Worm (Caenorhabditis elegans): ENCODE measurements around the gene cblc-1.
A peak's percentile ranks its signal among the peaks of the same experiment; 100 is the strongest.
"Not testable (repeated sequence)": the region's sequence is repeated elsewhere in the genome, so short reads cannot be mapped to it uniquely, and the experiment has no call there.

cblc-1 gene

DNA sequence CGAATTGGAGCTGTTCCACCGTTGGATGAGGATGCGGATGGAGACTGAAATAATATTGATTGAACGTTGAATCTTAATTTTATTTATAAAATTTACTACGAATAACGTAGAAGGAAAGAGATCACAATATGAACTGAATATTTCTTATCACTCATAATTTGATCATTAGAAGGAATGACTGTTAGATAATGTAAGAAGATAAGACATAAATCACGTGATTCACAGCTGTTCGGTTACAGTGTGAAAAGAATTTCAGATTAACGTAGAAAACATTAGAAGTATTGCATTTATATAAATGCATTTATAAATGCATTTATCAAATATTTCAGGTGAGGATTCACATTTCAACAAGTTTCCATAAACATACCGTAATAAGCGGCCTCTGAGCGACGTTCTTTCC, 1.9 kb upstream of the cblc-1 start:
- TF ChIP-seq hmbx-1 (tag; optimal IDR thresholded peaks at IDR 0.05) (no peak), ceh-13 (GFP tag; optimal IDR thresholded peaks at IDR 0.05) (no peak), aly-1 (tag; optimal IDR thresholded peaks at IDR 0.05) (no peak), tbx-11 (GFP tag; IDR thresholded peaks at IDR 0.05) (no peak), F13C5.2 (tag; optimal IDR thresholded peaks at IDR 0.05) (no peak), tra-4 (tag; optimal IDR thresholded peaks at IDR 0.05) (no peak), hnd-1 (tag; optimal IDR thresholded peaks at IDR 0.05) (no peak), flt-1 (GFP tag; IDR thresholded peaks at IDR 0.05) (no peak), hmg-4 (GFP tag; optimal IDR thresholded peaks at IDR 0.05) (no peak), ceh-36 (tag; optimal IDR thresholded peaks at IDR 0.05) (no peak), tbx-37 (GFP tag; conservative IDR thresholded peaks at IDR 0.05) (no peak), scrt-1 (GFP tag; IDR thresholded peaks at IDR 0.05) (no peak)

DNA sequence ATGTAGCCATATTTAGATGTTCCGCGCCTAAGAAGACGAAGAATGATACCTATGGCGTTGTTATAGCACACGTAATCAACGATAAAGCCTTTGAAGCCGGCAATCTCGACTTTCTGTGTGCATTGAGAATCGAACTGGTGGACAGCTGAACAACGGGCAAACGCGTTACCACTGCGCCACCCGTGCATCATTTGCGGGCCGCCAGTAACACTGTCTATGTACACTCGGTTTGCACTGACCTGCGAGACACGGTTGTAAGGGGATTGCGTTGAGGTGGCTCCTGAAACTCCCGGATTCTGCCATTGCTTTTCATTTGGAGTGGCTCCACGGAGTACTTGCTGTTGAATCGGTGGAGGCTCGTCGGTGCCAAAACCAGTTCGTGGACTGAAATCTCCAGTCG, 1.4 kb upstream of the cblc-1 start:
- peak; percentile 87 for TF ChIP-seq aly-1 (tag; optimal IDR thresholded peaks at IDR 0.05)
- TF ChIP-seq tra-4 (tag; optimal IDR thresholded peaks at IDR 0.05): no peak
- TF ChIP-seq hmg-4 (GFP tag; optimal IDR thresholded peaks at IDR 0.05): peak; percentile 95
- peak; percentile 47 for TF ChIP-seq hnd-1 (tag; optimal IDR thresholded peaks at IDR 0.05)
- peak; percentile 71 for TF ChIP-seq tbx-37 (GFP tag; conservative IDR thresholded peaks at IDR 0.05)
- peak; percentile 79 for TF ChIP-seq ceh-13 (GFP tag; optimal IDR thresholded peaks at IDR 0.05)
- peak; percentile 58 for TF ChIP-seq hmbx-1 (tag; optimal IDR thresholded peaks at IDR 0.05)
- peak; percentile 68 for TF ChIP-seq F13C5.2 (tag; optimal IDR thresholded peaks at IDR 0.05)
- peak; percentile 90 for TF ChIP-seq pes-1 (GFP tag; IDR thresholded peaks at IDR 0.05)
- peak; percentile 79 for TF ChIP-seq sea-1 (GFP tag; conservative IDR thresholded peaks at IDR 0.05)
- TF ChIP-seq scrt-1 (GFP tag; IDR thresholded peaks at IDR 0.05): peak; percentile 85
- TF ChIP-seq flt-1 (GFP tag; IDR thresholded peaks at IDR 0.05): peak; percentile 79
- TF ChIP-seq B0310.2 (tag; optimal IDR thresholded peaks at IDR 0.05): peak; percentile 83
- TF ChIP-seq ets-7 (tag; optimal IDR thresholded peaks at IDR 0.05): peak; percentile 29
- peak; percentile 22 for TF ChIP-seq ama-1 (optimal IDR thresholded peaks at IDR 0.05)
- TF ChIP-seq ceh-36 (tag; optimal IDR thresholded peaks at IDR 0.05): peak; percentile 89
- TF ChIP-seq tbx-11 (GFP tag; IDR thresholded peaks at IDR 0.05): peak; percentile 74; the same call in 1 of the 2 replicates

DNA sequence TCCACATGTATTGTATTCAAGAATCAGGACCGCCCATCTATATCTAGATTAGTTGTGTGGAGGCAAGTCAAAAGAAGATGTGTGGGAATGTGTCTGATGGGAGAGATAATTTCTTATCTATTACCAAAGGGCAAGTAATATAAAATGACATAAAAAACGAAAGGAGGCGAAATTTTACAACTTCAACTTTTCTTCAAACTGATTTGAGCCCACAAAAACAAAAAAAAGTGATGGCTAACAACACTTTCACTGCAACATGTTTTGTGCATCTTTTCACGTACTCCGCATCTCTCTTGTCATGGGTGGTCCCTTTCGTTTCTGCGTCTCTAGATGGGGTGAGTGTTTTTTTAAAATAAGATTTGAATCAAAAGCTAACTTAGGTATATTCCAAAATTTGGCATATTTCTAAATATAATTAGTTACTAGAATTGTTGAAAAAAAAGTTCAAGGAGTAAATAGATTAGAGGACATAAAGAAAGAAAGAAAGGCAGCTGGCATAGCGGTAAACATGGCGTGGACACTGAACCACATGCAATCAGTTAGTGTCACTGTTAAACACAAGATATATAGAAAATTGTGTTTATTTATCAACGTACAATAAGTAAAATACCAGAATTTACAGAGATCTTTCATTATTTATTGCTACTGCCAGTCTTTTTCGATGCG, 724 bp upstream of the cblc-1 start, which contains the start of gene ZK546.19:
TSS of gene ZK546.19 (plus strand) at position 186 of the 666 bp plus-strand sequence.
- TF ChIP-seq B0310.2 (tag; optimal IDR thresholded peaks at IDR 0.05) (no peak), scrt-1 (GFP tag; IDR thresholded peaks at IDR 0.05) (no peak), ets-7 (tag; optimal IDR thresholded peaks at IDR 0.05) (no peak), ceh-36 (tag; optimal IDR thresholded peaks at IDR 0.05) (no peak), flt-1 (GFP tag; IDR thresholded peaks at IDR 0.05) (no peak), hmg-4 (GFP tag; optimal IDR thresholded peaks at IDR 0.05) (no peak), ama-1 (optimal IDR thresholded peaks at IDR 0.05) (no peak), hmbx-1 (tag; optimal IDR thresholded peaks at IDR 0.05) (no peak), tbx-37 (GFP tag; conservative IDR thresholded peaks at IDR 0.05) (no peak), tra-4 (tag; optimal IDR thresholded peaks at IDR 0.05) (no peak), aly-1 (tag; optimal IDR thresholded peaks at IDR 0.05) (no peak)

ce11 chrII:4937743-4938142, 3.2 kb downstream of the cblc-1 start, which contains the start of gene ZK546.4:
ZK546.4 (plus strand) TSS chrII:4938043.
- TF ChIP-seq flt-1 (GFP tag; IDR thresholded peaks at IDR 0.05) (no peak), aly-1 (tag; optimal IDR thresholded peaks at IDR 0.05) (no peak), pes-1 (GFP tag; IDR thresholded peaks at IDR 0.05) (no peak), hnd-1 (tag; optimal IDR thresholded peaks at IDR 0.05) (no peak), ceh-36 (tag; optimal IDR thresholded peaks at IDR 0.05) (no peak), hmbx-1 (tag; optimal IDR thresholded peaks at IDR 0.05) (no peak)

- no peak for TF ChIP-seq F13C5.2 (tag; optimal IDR thresholded peaks at IDR 0.05)
- no peak for TF ChIP-seq ceh-36 (tag; optimal IDR thresholded peaks at IDR 0.05)
- no peak for TF ChIP-seq ceh-13 (GFP tag; optimal IDR thresholded peaks at IDR 0.05)
- TF ChIP-seq hnd-1 (tag; optimal IDR thresholded peaks at IDR 0.05): no peak
- TF ChIP-seq scrt-1 (GFP tag; IDR thresholded peaks at IDR 0.05): no peak
- no peak for TF ChIP-seq sea-1 (GFP tag; conservative IDR thresholded peaks at IDR 0.05)
- TF ChIP-seq tbx-37 (GFP tag; conservative IDR thresholded peaks at IDR 0.05): no peak
- TF ChIP-seq ets-7 (tag; optimal IDR thresholded peaks at IDR 0.05): no peak
- TF ChIP-seq flt-1 (GFP tag; IDR thresholded peaks at IDR 0.05): no peak
- TF ChIP-seq tra-4 (tag; optimal IDR thresholded peaks at IDR 0.05): no peak
- no peak for TF ChIP-seq hmg-4 (GFP tag; optimal IDR thresholded peaks at IDR 0.05)
- TF ChIP-seq ama-1 (optimal IDR thresholded peaks at IDR 0.05): no peak
Observed at ce11 chrII:4935518-4935917, 5.4 kb downstream of the cblc-1 start, which contains the start of gene ZK546.5. ZK546.5 (plus strand) TSS chrII:4935818.

DNA sequence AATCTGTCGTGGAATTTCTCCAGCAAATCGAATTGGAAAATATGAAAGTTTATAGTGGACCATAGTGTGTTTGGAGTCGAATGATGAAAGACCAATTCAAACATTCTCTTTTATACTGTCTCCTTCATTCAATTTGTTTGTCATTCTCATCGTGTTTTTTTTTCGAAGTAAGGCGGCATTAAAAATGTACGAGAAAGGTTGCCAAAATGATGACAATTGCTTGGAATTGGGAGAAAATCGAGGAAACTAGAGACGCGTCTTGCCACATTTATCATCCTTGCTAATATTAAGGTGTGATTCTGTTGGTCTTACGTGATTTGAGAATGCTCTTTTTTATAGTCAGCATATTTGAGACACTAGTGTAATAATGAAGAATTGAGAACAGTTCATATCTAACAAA, 6.0 kb downstream of the cblc-1 start, which contains the start of gene gst-30:
TSS of gene gst-30 (minus strand) at position 101 of the 400 bp plus-strand sequence.
- no peak for TF ChIP-seq sea-1 (GFP tag; conservative IDR thresholded peaks at IDR 0.05)
- no peak for TF ChIP-seq hmbx-1 (tag; optimal IDR thresholded peaks at IDR 0.05)
- TF ChIP-seq ceh-36 (tag; optimal IDR thresholded peaks at IDR 0.05): no peak
- TF ChIP-seq flt-1 (GFP tag; IDR thresholded peaks at IDR 0.05): no peak
- no peak for TF ChIP-seq tbx-11 (GFP tag; IDR thresholded peaks at IDR 0.05)
- TF ChIP-seq ets-7 (tag; optimal IDR thresholded peaks at IDR 0.05): no peak
- TF ChIP-seq ama-1 (optimal IDR thresholded peaks at IDR 0.05): no peak
- no peak for TF ChIP-seq F13C5.2 (tag; optimal IDR thresholded peaks at IDR 0.05)
- TF ChIP-seq aly-1 (tag; optimal IDR thresholded peaks at IDR 0.05): no peak
- no peak for TF ChIP-seq hmg-4 (GFP tag; optimal IDR thresholded peaks at IDR 0.05)
- no peak for TF ChIP-seq tra-4 (tag; optimal IDR thresholded peaks at IDR 0.05)
- TF ChIP-seq tbx-37 (GFP tag; conservative IDR thresholded peaks at IDR 0.05): no peak
- TF ChIP-seq scrt-1 (GFP tag; IDR thresholded peaks at IDR 0.05): no peak
- no peak for TF ChIP-seq ceh-13 (GFP tag; optimal IDR thresholded peaks at IDR 0.05)
- TF ChIP-seq hnd-1 (tag; optimal IDR thresholded peaks at IDR 0.05): no peak
- no peak for TF ChIP-seq B0310.2 (tag; optimal IDR thresholded peaks at IDR 0.05)
- no peak for TF ChIP-seq pes-1 (GFP tag; IDR thresholded peaks at IDR 0.05)

DNA sequence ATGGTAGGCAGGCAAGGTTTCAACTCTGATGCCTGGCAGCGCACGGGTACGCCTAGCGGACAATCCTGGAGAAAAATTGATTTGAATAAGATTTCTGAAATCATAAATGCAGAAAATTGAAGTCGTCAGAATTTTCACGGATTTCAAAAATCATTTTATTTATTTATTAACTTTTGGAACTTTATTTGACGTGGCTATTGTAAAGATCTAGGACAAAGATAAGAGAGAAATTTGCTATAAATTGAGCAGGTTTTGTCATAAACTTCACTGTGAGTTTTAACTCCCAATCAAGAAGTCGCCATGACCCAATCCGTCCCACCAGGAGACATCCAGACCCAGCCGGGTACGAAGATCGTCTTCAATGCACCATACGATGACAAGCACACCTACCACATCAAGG, 8.2 kb downstream of the cblc-1 start, which contains the start of gene msp-152:
TSS of gene msp-152 (plus strand) at position 301 of the 400 bp plus-strand sequence.
- not testable (repeated sequence) for TF ChIP-seq ceh-13 (GFP tag; optimal IDR thresholded peaks at IDR 0.05); tra-4 (tag; optimal IDR thresholded peaks at IDR 0.05); pes-1 (GFP tag; IDR thresholded peaks at IDR 0.05)
